Worm (Caenorhabditis elegans) whole organism, L2 larva: ENCODE results near the gene C50F7.9.

Experiments used
- F13H6.1 ChIP-seq: sonication (generic microtip); optimal IDR thresholded peaks from 2 replicates; lab custom pipeline; 2016; ENCODE audit warnings: missing genetic modification characterization, missing compliant biosample characterization
- R02D3.7 ChIP-seq: fragments of 150-350 bp; optimal IDR thresholded peaks from 2 replicates; lab custom pipeline; 2014; ENCODE audit warnings: missing biosample characterization, missing genetic modification characterization
- alr-1 ChIP-seq: fragments of 150-350 bp; optimal IDR thresholded peaks from 2 replicates; lab custom pipeline; 2014; ENCODE audit warnings: missing biosample characterization, missing genetic modification characterization
- aly-2 ChIP-seq: fragments of 150-350 bp; optimal IDR thresholded peaks from 2 replicates; lab custom pipeline; 2014; ENCODE audit warnings: missing biosample characterization, missing genetic modification characterization
- ama-1 ChIP-seq: fragments of 150-350 bp; optimal IDR thresholded peaks from 2 replicates; lab custom pipeline; 2018; ENCODE audit warnings: inconsistent platforms
- ceh-16 ChIP-seq: fragments of 150-350 bp; optimal IDR thresholded peaks from 2 replicates; lab custom pipeline; 2014; ENCODE audit warnings: missing biosample characterization, missing genetic modification characterization
- ceh-82 ChIP-seq: fragments of 150-350 bp; optimal IDR thresholded peaks from 2 replicates; lab custom pipeline; 2014; ENCODE audit warnings: missing biosample characterization, missing genetic modification characterization
- dmd-4 ChIP-seq: sonication (generic microtip); optimal IDR thresholded peaks from 2 replicates; lab custom pipeline; 2017; ENCODE audit warnings: missing biosample characterization, missing genetic modification characterization
- egl-27 ChIP-seq: sonication (generic microtip); optimal IDR thresholded peaks from 3 replicates; lab custom pipeline; 2017; ENCODE audit warnings: missing biosample characterization, missing genetic modification reagents, missing genetic modification characterization
- fos-1 ChIP-seq: fragments of 150-350 bp; optimal IDR thresholded peaks from 2 replicates; lab custom pipeline; 2014; ENCODE audit warnings: missing biosample characterization, missing genetic modification characterization
- gmeb-1 ChIP-seq: fragments of 150-350 bp; optimal IDR thresholded peaks from 2 replicates; lab custom pipeline; 2014; ENCODE audit warnings: missing biosample characterization, missing genetic modification characterization
- lin-11 ChIP-seq: fragments of 150-350 bp; sonication (generic microtip); optimal IDR thresholded peaks from 2 replicates; lab custom pipeline; 2014; ENCODE audit warnings: missing biosample characterization, missing genetic modification characterization, inconsistent platforms, mixed read lengths
- lin-13 ChIP-seq: fragments of 150-350 bp; optimal IDR thresholded peaks from 2 replicates; lab custom pipeline; 2014; ENCODE audit warnings: missing biosample characterization, missing genetic modification reagents, missing genetic modification characterization
- lsy-2 ChIP-seq, 2 experiments: fragments of 150-350 bp in 1 of 2; sonication (generic microtip) in 1 of 2; optimal IDR thresholded peaks; 2 replicates each; lab custom pipeline; 2014 to 2017; ENCODE audit warnings: missing biosample characterization in 2 of 2, missing genetic modification characterization in 2 of 2
- mab-5 ChIP-seq: fragments of 150-350 bp; optimal IDR thresholded peaks from 2 replicates; lab custom pipeline; 2014; ENCODE audit warnings: missing biosample characterization, missing genetic modification characterization
- nhr-11 ChIP-seq: fragments of 150-350 bp; optimal IDR thresholded peaks from 2 replicates; lab custom pipeline; 2014; ENCODE audit warnings: missing biosample characterization, missing genetic modification characterization
- nhr-12 ChIP-seq: fragments of 150-350 bp; optimal IDR thresholded peaks from 2 replicates; lab custom pipeline; 2014; ENCODE audit warnings: missing biosample characterization, missing genetic modification characterization
- nhr-21 ChIP-seq: fragments of 150-350 bp; optimal IDR thresholded peaks from 2 replicates; lab custom pipeline; 2014; ENCODE audit warnings: missing biosample characterization, missing genetic modification characterization
- nhr-237 ChIP-seq: fragments of 150-350 bp; optimal IDR thresholded peaks from 2 replicates; lab custom pipeline; 2014; ENCODE audit warnings: missing biosample characterization, missing genetic modification characterization
- nhr-6 ChIP-seq: fragments of 150-350 bp; optimal IDR thresholded peaks from 2 replicates; lab custom pipeline; 2014; ENCODE audit warnings: missing biosample characterization, missing genetic modification characterization
- nhr-77 ChIP-seq: fragments of 150-350 bp; optimal IDR thresholded peaks from 2 replicates; lab custom pipeline; 2014; ENCODE audit warnings: missing biosample characterization, missing genetic modification characterization
- skn-1 ChIP-seq: sonication (generic microtip); optimal IDR thresholded peaks from 2 replicates; lab custom pipeline; 2017; ENCODE audit warnings: missing biosample characterization, missing genetic modification characterization
- sma-3 ChIP-seq: sonication (generic microtip); optimal IDR thresholded peaks from 2 replicates; lab custom pipeline; 2016; ENCODE audit warnings: missing genetic modification reagents, missing genetic modification characterization, missing compliant biosample characterization
- snpc-4 ChIP-seq: fragments of 150-350 bp; optimal IDR thresholded peaks from 2 replicates; lab custom pipeline; 2014; ENCODE audit warnings: missing biosample characterization, missing genetic modification characterization
- unc-39 ChIP-seq: fragments of 150-350 bp; optimal IDR thresholded peaks from 2 replicates; lab custom pipeline; 2014; ENCODE audit warnings: missing biosample characterization, missing genetic modification characterization
- unc-55 ChIP-seq: fragments of 150-350 bp; sonication (generic microtip); optimal IDR thresholded peaks from 3 replicates; lab custom pipeline; 2014; ENCODE audit warnings: missing biosample characterization, missing genetic modification reagents, missing genetic modification characterization
- unc-62 ChIP-seq: fragments of 150-350 bp; optimal IDR thresholded peaks from 2 replicates; lab custom pipeline; 2014; ENCODE audit warnings: missing biosample characterization, missing genetic modification reagents, missing genetic modification characterization
- ztf-1 ChIP-seq: fragments of 200-800 bp; sonication (Bioruptor generic); conservative IDR thresholded peaks from 2 replicates; pipeline ENCODE4 v1.3.6; 2022; ENCODE audit warnings: missing genetic modification characterization, missing compliant biosample characterization
- ztf-11 ChIP-seq: sonication (generic microtip); optimal IDR thresholded peaks from 2 replicates; lab custom pipeline; 2017; ENCODE audit warnings: missing biosample characterization, missing genetic modification characterization
- ztf-4 ChIP-seq: fragments of 150-350 bp; optimal IDR thresholded peaks from 2 replicates; lab custom pipeline; 2014; ENCODE audit warnings: missing biosample characterization, missing genetic modification characterization

Gene C50F7.9

ce11 chrIV:7728402-7728963 lies 3.4 kb downstream of the C50F7.9 start, which contains the start of gene sucg-1:
TSS of gene sucg-1 (plus strand) at chrIV:7728913.
- TF ChIP-seq F13H6.1 (tag; lab: Kevin White, UChicago) (no peak), unc-55 (GFP tag; lab: Kevin White, UChicago) (peak; percentile 50)
- TF ChIP-seq, all 48 proteins: peak for 1

- TF ChIP-seq nhr-11 (tag; lab: Kevin White, UChicago) (no peak), ceh-16 (tag; lab: Kevin White, UChicago) (no peak), aly-2 (tag; lab: Kevin White, UChicago) (no peak), ztf-1 (GFP tag; lab: Robert Waterston, UW) (no peak), nhr-77 (tag; lab: Kevin White, UChicago) (no peak), nhr-237 (tag; lab: Kevin White, UChicago) (no peak)
Observed at ce11 chrIV:7727258-7727657, 4.6 kb downstream of the C50F7.9 start.

- no peak for TF ChIP-seq nhr-237 (tag; lab: Kevin White, UChicago)
- TF ChIP-seq nhr-21: no peak
- TF ChIP-seq fos-1 (tag; lab: Kevin White, UChicago): peak; percentile 71
Observed at ce11 chrIV:7726325-7726724, 5.5 kb downstream of the C50F7.9 start, which contains the start of gene C50F7.5. TSS of gene C50F7.5 (plus strand) at chrIV:7726719.

- TF ChIP-seq mab-5 (tag; lab: Kevin White, UChicago): peak; percentile 64
- TF ChIP-seq ceh-16 (tag; lab: Kevin White, UChicago): no peak
- peak; percentile 32 for TF ChIP-seq unc-55 (GFP tag; lab: Kevin White, UChicago)
Observed at ce11 chrIV:7724912-7725311, 6.9 kb downstream of the C50F7.9 start.

- TF ChIP-seq F13H6.1 (tag; lab: Kevin White, UChicago) (peak; percentile 24), skn-1 (tag; lab: Kevin White, UChicago) (no peak), nhr-237 (tag; lab: Kevin White, UChicago) (no peak), lsy-2 (tag; optimal IDR thresholded peaks at IDR 0.05; lab: Kevin White, UChicago) (peak in 1 of 2 experiments; percentile 20), mab-5 (tag; lab: Kevin White, UChicago) (peak; percentile 48)
Observed at ce11 chrIV:7723555-7723954, 8.3 kb downstream of the C50F7.9 start.

ce11 chrIV:7722806-7723205 lies 9.1 kb downstream of the C50F7.9 start, which contains the start of gene C50F7.6:
TSS of gene C50F7.6 (minus strand) at chrIV:7723199.
- no peak for TF ChIP-seq sma-3
- no peak for TF ChIP-seq ceh-82
- no peak for TF ChIP-seq fos-1 (tag; lab: Kevin White, UChicago)
- TF ChIP-seq R02D3.7 (tag; lab: Kevin White, UChicago): no peak
- TF ChIP-seq ama-1 (lab: Kevin White, UChicago): no peak
- TF ChIP-seq egl-27 (tag; lab: Kevin White, UChicago): no peak
- TF ChIP-seq ztf-1 (GFP tag; lab: Robert Waterston, UW): no peak
- TF ChIP-seq ztf-11: no peak

ce11 chrIV:7717916-7718315 lies 13.9 kb downstream of the C50F7.9 start, which contains the start of gene F33D4.6:
TSS of gene F33D4.6 (minus strand) at chrIV:7718016.
- TF ChIP-seq ztf-4 (tag; lab: Kevin White, UChicago) (no peak), unc-39 (tag; lab: Kevin White, UChicago) (no peak), nhr-12 (no peak), lin-13 (GFP tag; lab: Kevin White, UChicago) (no peak), ceh-82 (no peak), snpc-4 (tag; lab: Kevin White, UChicago) (no peak), nhr-6 (tag; lab: Kevin White, UChicago) (no peak), unc-62 (GFP tag; lab: Kevin White, UChicago) (no peak), lin-11 (tag; lab: Kevin White, UChicago) (no peak), gmeb-1 (tag; lab: Kevin White, UChicago) (no peak), alr-1 (tag; lab: Kevin White, UChicago) (no peak), ama-1 (lab: Kevin White, UChicago) (no peak), dmd-4 (tag; lab: Kevin White, UChicago) (no peak)
- TF ChIP-seq, all 48 proteins: peak for 0
